Worm (Caenorhabditis elegans): ENCODE results near the gene M70.1.

DNA sequence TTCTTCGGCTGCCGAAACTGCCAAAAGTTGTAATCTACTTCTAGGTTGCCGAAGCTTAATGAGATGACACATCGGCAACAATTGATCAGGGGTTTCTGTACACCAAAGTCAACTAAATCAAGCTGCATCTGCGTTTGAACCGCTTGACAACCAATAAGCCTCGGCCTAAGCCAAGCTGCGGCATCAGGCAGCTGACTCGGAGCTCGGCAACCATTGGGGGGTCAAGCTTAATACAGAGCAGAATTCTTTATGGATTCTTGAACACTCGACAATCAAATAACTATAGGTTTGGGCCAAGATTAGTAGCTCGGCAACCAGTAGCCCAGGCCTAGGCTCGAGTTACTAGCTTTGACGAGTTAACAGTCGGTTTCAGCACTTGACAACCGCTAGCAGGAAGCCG, 24.8 kb upstream of the M70.1 start:
- TF ChIP-seq snpc-4 (tag; optimal IDR thresholded peaks at IDR 0.05) (no peak), ZK546.5 (tag; optimal IDR thresholded peaks at IDR 0.05) (no peak)

All from whole organism, L2 larva.